Worm (Caenorhabditis elegans): ENCODE measurements around the gene C35B1.2.

C35B1.2 gene

ce11 chrIV:4093087-4093486, 7.1 kb downstream of the C35B1.2 start (continued):
- TF ChIP-seq rec-8 (tag; optimal IDR thresholded peaks at IDR 0.05) (no peak), ztf-6 (GFP tag; IDR thresholded peaks at IDR 0.05) (no peak), cebp-1 (GFP tag; IDR thresholded peaks at IDR 0.05) (no peak), cebp-1 (tag; optimal IDR thresholded peaks at IDR 0.05) (peak; percentile 84), repo-1 (tag; optimal IDR thresholded peaks at IDR 0.05) (no peak), sdz-38 (tag; optimal IDR thresholded peaks at IDR 0.05) (no peak), lin-40 (tag; optimal IDR thresholded peaks at IDR 0.05) (peak; percentile 73), pbrm-1 (GFP tag; IDR thresholded peaks at IDR 0.05) (peak; percentile 65; the same call in 1 of the 2 replicates), F37B4.10 (GFP tag; IDR thresholded peaks at IDR 0.05) (no peak), ztf-28 (GFP tag; IDR thresholded peaks at IDR 0.05) (no peak), zim-3 (tag; optimal IDR thresholded peaks at IDR 0.05) (no peak), mxl-1 (tag; optimal IDR thresholded peaks at IDR 0.05) (no peak), akir-1 (GFP tag; optimal IDR thresholded peaks at IDR 0.05) (no peak), B0019.2 (GFP tag; conservative IDR thresholded peaks at IDR 0.05) (no peak), ccch-3 (GFP tag; optimal IDR thresholded peaks at IDR 0.05) (no peak), fkh-3 (tag; optimal IDR thresholded peaks at IDR 0.05) (no peak), aptf-2 (GFP tag; conservative IDR thresholded peaks at IDR 0.05) (no peak), chd-7 (tag; optimal IDR thresholded peaks at IDR 0.05) (no peak), ceh-79 (tag; optimal IDR thresholded peaks at IDR 0.05) (no peak), Y95B8A.8 (GFP tag; IDR thresholded peaks at IDR 0.05) (no peak), madf-6 (GFP tag; IDR thresholded peaks at IDR 0.05) (no peak), ceh-27 (GFP tag; optimal IDR thresholded peaks at IDR 0.05) (peak; percentile 41), die-1 (tag; optimal IDR thresholded peaks at IDR 0.05) (no peak), cebp-2 (GFP tag; IDR thresholded peaks at IDR 0.05) (no peak), ama-1 (optimal IDR thresholded peaks at IDR 0.05) (no peak), ama-1 (GFP tag; optimal IDR thresholded peaks at IDR 0.05) (no peak), ets-4 (GFP tag; optimal IDR thresholded peaks at IDR 0.05) (no peak), attf-5 (GFP tag; optimal IDR thresholded peaks at IDR 0.05) (peak; percentile 81), F52B5.7 (tag; optimal IDR thresholded peaks at IDR 0.05) (no peak), Y79H2A.3 (GFP tag; conservative IDR thresholded peaks at IDR 0.05) (no peak), tbp1 (GFP tag; optimal IDR thresholded peaks at IDR 0.05) (peak; percentile 10), B0261.1 (tag; optimal IDR thresholded peaks at IDR 0.05) (no peak), F39B2.1 (GFP tag; IDR thresholded peaks at IDR 0.05) (no peak), bed-1 (GFP tag; IDR thresholded peaks at IDR 0.05) (no peak), B0035.1 (tag; optimal IDR thresholded peaks at IDR 0.05) (no peak), lin-26 (GFP tag; IDR thresholded peaks at IDR 0.05) (no peak), dpff-1 (tag; optimal IDR thresholded peaks at IDR 0.05) (no peak), F49E8.2 (tag; optimal IDR thresholded peaks at IDR 0.05; ENCODE audit: insufficient read depth) (no peak), mcd-1 (GFP tag; IDR thresholded peaks at IDR 0.05) (peak; percentile 56), hmg-20 (GFP tag; IDR thresholded peaks at IDR 0.05) (no peak), ztf-3 (GFP tag; optimal IDR thresholded peaks at IDR 0.05) (no peak), lag-1 (GFP tag; IDR thresholded peaks at IDR 0.05) (no peak), mel-28 (tag; optimal IDR thresholded peaks at IDR 0.05; ENCODE audit: borderline replicate concordance) (no peak), lin-35 (GFP tag; optimal IDR thresholded peaks at IDR 0.05) (peak in 1 of 3 experiments; percentile 37), hrde-1 (tag; optimal IDR thresholded peaks at IDR 0.05; ENCODE audit: borderline replicate concordance) (no peak), rpc-1 (optimal IDR thresholded peaks at IDR 0.05) (no peak), rpc-1 (tag; optimal IDR thresholded peaks at IDR 0.05) (no peak), pha-4 (tag; optimal IDR thresholded peaks at IDR 0.05) (no peak), zfh-2 (GFP tag; conservative IDR thresholded peaks at IDR 0.05) (peak; percentile 95), nhr-80 (tag; optimal IDR thresholded peaks at IDR 0.05) (peak; percentile 48), madf-8 (GFP tag; conservative IDR thresholded peaks at IDR 0.05) (no peak)

Data from whole organism, young adult.